Worm (Caenorhabditis elegans) whole organism, young adult: ENCODE measurements around the gene srxa-8.

Experiments
- B0035.1 ChIP-seq: sonication (generic microtip); optimal IDR thresholded peaks from 2 replicates; lab custom pipeline; 2016; ENCODE audit warnings: missing genetic modification characterization, mild to moderate bottlenecking, missing compliant biosample characterization, missing genotype, missing genetic modification reagents
- B0261.1 ChIP-seq: sonication (generic microtip); optimal IDR thresholded peaks from 2 replicates; lab custom pipeline; 2016; ENCODE audit warnings: mild to moderate bottlenecking, missing genetic modification characterization, moderate library complexity, missing compliant biosample characterization
- D2030.7 ChIP-seq: fragments of 200-800 bp; sonication (Bioruptor generic); IDR thresholded peaks from 2 replicates; pipeline ENCODE4 v1.3.6; 2022; ENCODE audit warnings: missing genetic modification reagents, missing genetic modification characterization, missing compliant biosample characterization
- K12H6.12 ChIP-seq: fragments of 200-800 bp; sonication (Bioruptor generic); optimal IDR thresholded peaks from 2 replicates; lab custom pipeline; 2018; ENCODE audit warnings: mild to moderate bottlenecking, missing genetic modification characterization, missing compliant biosample characterization
- Y56A3A.18 ChIP-seq: fragments of 200-800 bp; sonication (Bioruptor generic); IDR thresholded peaks from 2 replicates; pipeline ENCODE4 v1.3.6; 2022; ENCODE audit warnings: missing genetic modification reagents, missing genetic modification characterization, missing compliant biosample characterization
- Y95B8A.8 ChIP-seq: fragments of 200-800 bp; sonication (Bioruptor generic); IDR thresholded peaks from 2 replicates; pipeline ENCODE4 v1.3.6; 2022; ENCODE audit warnings: missing genetic modification reagents, missing genetic modification characterization, missing compliant biosample characterization
- ZK185.1 ChIP-seq: sonication (generic microtip); optimal IDR thresholded peaks from 2 replicates; lab custom pipeline; 2016; ENCODE audit warnings: mild to moderate bottlenecking, missing genetic modification characterization, missing compliant biosample characterization; ENCODE audit not compliant: poor library complexity, severe bottlenecking
- aptf-2 ChIP-seq: fragments of 200-800 bp; sonication (Bioruptor generic); conservative IDR thresholded peaks from 2 replicates; pipeline ENCODE4 v1.3.6; 2022; ENCODE audit warnings: missing genetic modification reagents, missing genetic modification characterization, missing compliant biosample characterization
- athp-1 ChIP-seq: sonication (generic microtip); optimal IDR thresholded peaks from 2 replicates; lab custom pipeline; 2017; ENCODE audit warnings: mild to moderate bottlenecking, missing genetic modification characterization, missing compliant biosample characterization
- bed-1 ChIP-seq: fragments of 200-800 bp; sonication (Bioruptor generic); IDR thresholded peaks from 2 replicates; pipeline ENCODE4 v1.3.6; 2022; ENCODE audit warnings: missing genetic modification reagents, missing genetic modification characterization, missing compliant biosample characterization
- ceh-40 ChIP-seq: fragments of 200-800 bp; sonication (Bioruptor generic); IDR thresholded peaks from 2 replicates; pipeline ENCODE4 v1.3.6; 2022; ENCODE audit warnings: missing genetic modification characterization, missing compliant biosample characterization
- die-1 ChIP-seq: sonication (generic microtip); optimal IDR thresholded peaks from 2 replicates; lab custom pipeline; 2016; ENCODE audit warnings: missing genotype, mild to moderate bottlenecking, missing genetic modification characterization, missing compliant biosample characterization
- dox-1 ChIP-seq: fragments of 200-800 bp; sonication (Bioruptor generic); IDR thresholded peaks from 2 replicates; pipeline ENCODE4 v1.3.6; 2022; ENCODE audit warnings: missing genetic modification reagents, missing genetic modification characterization, missing compliant biosample characterization
- egl-18 ChIP-seq: fragments of 200-800 bp; sonication (Bioruptor generic); IDR thresholded peaks from 2 replicates; pipeline ENCODE4 v1.3.6; 2022; ENCODE audit warnings: missing genetic modification reagents, missing genetic modification characterization, missing compliant biosample characterization
- ekl-4 ChIP-seq: fragments of 200-800 bp; sonication (Bioruptor generic); IDR thresholded peaks from 2 replicates; pipeline ENCODE4 v1.3.6; 2022; ENCODE audit warnings: missing genetic modification reagents, missing genetic modification characterization, missing compliant biosample characterization
- hmg-1.2 ChIP-seq: fragments of 200-800 bp; sonication (Bioruptor generic); IDR thresholded peaks from 2 replicates; pipeline ENCODE4 v1.3.6; 2022; ENCODE audit warnings: missing genetic modification reagents, missing genetic modification characterization, missing compliant biosample characterization
- madf-10 ChIP-seq: sonication (generic microtip); optimal IDR thresholded peaks from 2 replicates; lab custom pipeline; 2016; ENCODE audit warnings: mild to moderate bottlenecking, missing genetic modification characterization, missing compliant biosample characterization
- madf-8 ChIP-seq: fragments of 200-800 bp; sonication (Bioruptor generic); conservative IDR thresholded peaks from 2 replicates; pipeline ENCODE4 v1.3.6; 2022; ENCODE audit warnings: missing genetic modification reagents, missing genetic modification characterization, missing compliant biosample characterization
- nhr-179 ChIP-seq: sonication (generic microtip); optimal IDR thresholded peaks from 2 replicates; lab custom pipeline; 2016; ENCODE audit warnings: mild to moderate bottlenecking, missing genetic modification characterization, missing compliant biosample characterization
- nhr-80 ChIP-seq: sonication (generic microtip); optimal IDR thresholded peaks from 2 replicates; lab custom pipeline; 2016; ENCODE audit warnings: missing genetic modification characterization, missing compliant biosample characterization
- nhr-90 ChIP-seq: sonication (generic microtip); optimal IDR thresholded peaks from 2 replicates; lab custom pipeline; 2016; ENCODE audit warnings: missing genotype, mild to moderate bottlenecking, missing genetic modification characterization, missing compliant biosample characterization
- pbrm-1 ChIP-seq: fragments of 200-800 bp; sonication (Bioruptor generic); IDR thresholded peaks from 2 replicates; pipeline ENCODE4 v1.3.6; 2022; ENCODE audit warnings: missing genetic modification reagents, missing genetic modification characterization, missing compliant biosample characterization
- pha-4 ChIP-seq: fragments of 150-350 bp; sonication (generic microtip); optimal IDR thresholded peaks from 2 replicates; lab custom pipeline; 2014; ENCODE audit warnings: missing biosample characterization, missing genetic modification reagents, missing genetic modification characterization
- rec-8 ChIP-seq, 2 experiments: sonication (generic microtip); optimal IDR thresholded peaks; 2 replicates each; lab custom pipeline; 2016; ENCODE audit warnings: mild to moderate bottlenecking in 2 of 2, missing genetic modification characterization in 2 of 2, missing genetic modification reagents in 2 of 2, missing genotype in 2 of 2, missing biosample characterization in 1 of 2, missing compliant biosample characterization in 1 of 2, moderate library complexity in 1 of 2
- repo-1 ChIP-seq: sonication (generic microtip); optimal IDR thresholded peaks from 2 replicates; lab custom pipeline; 2017; ENCODE audit warnings: mild to moderate bottlenecking, missing genetic modification characterization, missing compliant biosample characterization
- rpc-1 ChIP-seq, 2 experiments: fragments of 150-350 bp in 1 of 2; sonication (generic microtip) in 1 of 2; optimal IDR thresholded peaks; 2 replicates each; lab custom pipeline; 2014 to 2018; ENCODE audit warnings: missing biosample characterization in 1 of 2, missing genetic modification characterization in 1 of 2, missing genetic modification reagents in 1 of 2, missing genotype in 1 of 2
- snpc-1.1 ChIP-seq: sonication (generic microtip); optimal IDR thresholded peaks from 2 replicates; lab custom pipeline; 2017; ENCODE audit warnings: missing genetic modification characterization, mild to moderate bottlenecking, missing compliant biosample characterization, antibody characterized with exemption, moderate library complexity, missing genotype, missing genetic modification reagents; ENCODE audit not compliant: insufficient read depth
- snpc-1.3 ChIP-seq: sonication (generic microtip); optimal IDR thresholded peaks from 2 replicates; lab custom pipeline; 2017; ENCODE audit warnings: missing genetic modification characterization, mild to moderate bottlenecking, missing compliant biosample characterization, antibody characterized with exemption, moderate library complexity, missing genotype, missing genetic modification reagents; ENCODE audit not compliant: insufficient read depth
- snpc-3.4 ChIP-seq: sonication (generic microtip); optimal IDR thresholded peaks from 2 replicates; lab custom pipeline; 2017; ENCODE audit warnings: missing genetic modification characterization, mild to moderate bottlenecking, missing compliant biosample characterization, antibody characterized with exemption, moderate library complexity, missing genotype, missing genetic modification reagents
- snpc-4 ChIP-seq, 5 experiments: fragments of 150-350 bp in 1 of 5; sonication (generic microtip) in 4 of 5; optimal IDR thresholded peaks; 2 replicates each; lab custom pipeline; 2014 to 2018; ENCODE audit warnings: missing genetic modification characterization in 5 of 5, missing biosample characterization in 3 of 5, antibody characterized with exemption in 2 of 5, mild to moderate bottlenecking in 2 of 5, missing compliant biosample characterization in 2 of 5, missing genotype in 2 of 5, moderate library complexity in 2 of 5, missing genetic modification reagents in 1 of 5
- somi-1 ChIP-seq: fragments of 200-800 bp; sonication (Bioruptor generic); optimal IDR thresholded peaks from 2 replicates; lab custom pipeline; 2018; ENCODE audit warnings: mild to moderate bottlenecking, missing genetic modification characterization, missing compliant biosample characterization
- tbp1 ChIP-seq: fragments of 200-800 bp; sonication (Bioruptor generic); optimal IDR thresholded peaks from 2 replicates; lab custom pipeline; 2018; ENCODE audit warnings: mild to moderate bottlenecking, missing genetic modification characterization, missing compliant biosample characterization
- tbx-9 ChIP-seq: sonication (generic microtip); optimal IDR thresholded peaks from 2 replicates; lab custom pipeline; 2016; ENCODE audit warnings: borderline replicate concordance, missing genetic modification characterization, inconsistent platforms, missing compliant biosample characterization
- zfh-2 ChIP-seq: fragments of 200-800 bp; sonication (Bioruptor generic); conservative IDR thresholded peaks from 2 replicates; pipeline ENCODE4 v1.3.6; 2022; ENCODE audit warnings: missing genetic modification reagents, missing genetic modification characterization, missing compliant biosample characterization
- ztf-18 ChIP-seq: sonication (generic microtip); optimal IDR thresholded peaks from 2 replicates; lab custom pipeline; 2016; ENCODE audit warnings: missing genotype, mild to moderate bottlenecking, missing genetic modification characterization, missing compliant biosample characterization
- ztf-22 ChIP-seq: fragments of 200-800 bp; sonication (Bioruptor generic); optimal IDR thresholded peaks from 2 replicates; lab custom pipeline; 2018; ENCODE audit warnings: mild to moderate bottlenecking, missing genetic modification characterization, moderate library complexity, missing compliant biosample characterization
- ztf-25 ChIP-seq: fragments of 200-800 bp; sonication (Bioruptor generic); IDR thresholded peaks from 2 replicates; pipeline ENCODE4 v1.3.6; 2022; ENCODE audit warnings: missing genetic modification reagents, missing genetic modification characterization, missing compliant biosample characterization
- ztf-26 ChIP-seq: sonication (generic microtip); optimal IDR thresholded peaks from 2 replicates; lab custom pipeline; 2017; ENCODE audit warnings: missing genetic modification characterization, missing compliant biosample characterization

srxa-8 gene

ce11 chrX:13264550-13264949 is 44.1 kb downstream of the srxa-8 start (continued):
- TF ChIP-seq repo-1 (tag; lab: Kevin White, UChicago) (peak; percentile 48), pha-4 (tag; lab: Kevin White, UChicago) (no peak), Y56A3A.18 (peak; percentile 86), ztf-25 (peak; percentile 80; the same call in 1 of the 2 replicates), ekl-4 (GFP tag; lab: Robert Waterston, UW) (peak; percentile 82), bed-1 (GFP tag; lab: Robert Waterston, UW) (no peak), nhr-80 (tag; lab: Kevin White, UChicago) (peak; percentile 34), B0261.1 (tag; lab: Kevin White, UChicago) (peak; percentile 97), nhr-179 (tag; lab: Kevin White, UChicago) (no peak), ztf-26 (tag; lab: Kevin White, UChicago) (no peak), ceh-40 (GFP tag; lab: Robert Waterston, UW) (peak; percentile 66; the same call in 1 of the 2 replicates), Y95B8A.8 (0 out of 2 replicates have a peak, but pooled peaks have one; percentile 9), zfh-2 (no peak), somi-1 (GFP tag; lab: Kevin White, UChicago) (peak; percentile 55), tbx-9 (tag; lab: Kevin White, UChicago) (no peak)
- TF ChIP-seq, all 124 proteins: peak for 69

DNA sequence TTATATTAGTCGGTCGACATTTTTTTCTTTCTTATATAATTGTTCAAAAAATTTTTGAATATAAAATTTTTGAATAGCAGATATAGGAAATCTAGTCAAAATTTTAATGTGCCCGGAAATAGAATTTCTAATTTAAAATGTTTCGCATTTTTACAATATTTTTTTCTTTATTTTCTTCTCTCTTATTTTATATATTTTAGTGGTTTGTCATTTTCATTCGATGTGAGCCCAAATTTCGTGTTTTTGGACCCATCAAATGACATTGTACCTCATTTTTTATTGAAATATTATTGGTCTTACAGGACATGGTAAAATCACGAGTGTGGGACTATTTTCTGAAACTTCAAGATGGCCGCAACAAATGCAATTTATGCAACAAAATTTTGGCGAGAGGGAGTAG is 46.5 kb downstream of the srxa-8 start, which contains the start of gene K09A11.1:
K09A11.1 (plus strand) TSS at position 301 of the 400 bp plus-strand sequence.
- TF ChIP-seq ztf-22 (GFP tag; lab: Kevin White, UChicago) = no peak
- no peak for TF ChIP-seq madf-8 (GFP tag; lab: Robert Waterston, UW)
- no peak for TF ChIP-seq aptf-2
- no peak for TF ChIP-seq athp-1 (tag; lab: Kevin White, UChicago)
- TF ChIP-seq Y56A3A.18 = no peak
- TF ChIP-seq K12H6.12 (tag; lab: Kevin White, UChicago) = no peak

DNA sequence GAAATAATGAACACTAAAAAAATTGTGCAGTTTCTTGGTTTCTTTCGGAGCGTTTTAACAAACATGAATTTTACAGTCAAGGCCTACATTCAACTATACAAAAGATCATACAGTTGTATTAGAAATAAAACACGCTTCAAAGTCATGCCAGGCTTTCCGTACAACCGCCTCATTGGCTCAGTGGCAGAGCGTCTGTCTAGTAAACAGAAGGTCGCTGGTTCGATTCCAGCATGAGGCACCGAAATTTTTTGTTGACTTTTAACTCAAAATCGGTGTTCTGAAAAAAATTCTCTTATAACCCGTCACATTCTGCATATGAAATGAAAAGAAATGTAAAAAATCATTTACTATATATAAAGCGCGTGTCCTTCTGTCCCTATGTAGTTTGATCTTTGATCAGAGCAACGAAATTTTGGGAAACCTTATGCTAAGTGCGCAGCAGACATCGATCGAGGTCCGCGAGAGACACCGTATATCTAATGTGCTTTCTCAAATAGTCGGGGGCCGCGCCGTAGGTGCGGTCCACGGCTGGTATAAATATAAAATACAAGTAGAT is 47.5 kb downstream of the srxa-8 start:
- TF ChIP-seq B0035.1 (tag; lab: Kevin White, UChicago) = peak; percentile 5
- TF ChIP-seq B0261.1 (tag; lab: Kevin White, UChicago) = peak; percentile 66
- peak; percentile 68 for TF ChIP-seq snpc-4 (GFP tag; optimal IDR thresholded peaks at IDR 0.05; lab: Kevin White, UChicago)
- peak in 3 of 4 experiments; percentile 63 to 91 (median 86) for TF ChIP-seq snpc-4 (tag; optimal IDR thresholded peaks at IDR 0.05; lab: Kevin White, UChicago)
- peak; percentile 86 for TF ChIP-seq tbp1 (GFP tag; lab: Kevin White, UChicago)
- peak; percentile 74 for TF ChIP-seq die-1
- peak; percentile 38 for TF ChIP-seq hmg-1.2
- TF ChIP-seq egl-18 (GFP tag; lab: Robert Waterston, UW) = 0 out of 2 replicates have a peak, but pooled peaks have one; percentile 16
- TF ChIP-seq nhr-90 (tag; lab: Kevin White, UChicago) = peak; percentile 36
- peak; percentile 10 for TF ChIP-seq ztf-18 (tag; lab: Kevin White, UChicago)
- TF ChIP-seq snpc-1.3 (tag; lab: Kevin White, UChicago) = peak; percentile 27
- peak; percentile 37 for TF ChIP-seq snpc-3.4 (tag; lab: Kevin White, UChicago)
- TF ChIP-seq dox-1 (GFP tag; lab: Robert Waterston, UW) = 0 out of 2 replicates have a peak, but pooled peaks have one; percentile 17
- peak; percentile 10 for TF ChIP-seq ZK185.1 (tag; lab: Kevin White, UChicago)
- TF ChIP-seq rec-8 (tag; optimal IDR thresholded peaks at IDR 0.05; lab: Kevin White, UChicago) = peak in 1 of 2 experiments; percentile 38
- TF ChIP-seq madf-10 (tag; lab: Kevin White, UChicago) = peak; percentile 31
- TF ChIP-seq nhr-80 (tag; lab: Kevin White, UChicago) = peak; percentile 8
- TF ChIP-seq rpc-1 (optimal IDR thresholded peaks at IDR 0.05; lab: Kevin White, UChicago) = peak; percentile 69
- TF ChIP-seq rpc-1 (tag; optimal IDR thresholded peaks at IDR 0.05; lab: Kevin White, UChicago) = peak; percentile 84
- TF ChIP-seq D2030.7 (GFP tag; lab: Robert Waterston, UW) = 0 out of 2 replicates have a peak, but pooled peaks have one; percentile 16
- peak; percentile 58; the same call in 1 of the 2 replicates for TF ChIP-seq pbrm-1
- TF ChIP-seq snpc-1.1 (tag; lab: Kevin White, UChicago) = peak; percentile 24
